Fruit fly (Drosophila melanogaster): ENCODE measurements around the gene pad.

DNA sequence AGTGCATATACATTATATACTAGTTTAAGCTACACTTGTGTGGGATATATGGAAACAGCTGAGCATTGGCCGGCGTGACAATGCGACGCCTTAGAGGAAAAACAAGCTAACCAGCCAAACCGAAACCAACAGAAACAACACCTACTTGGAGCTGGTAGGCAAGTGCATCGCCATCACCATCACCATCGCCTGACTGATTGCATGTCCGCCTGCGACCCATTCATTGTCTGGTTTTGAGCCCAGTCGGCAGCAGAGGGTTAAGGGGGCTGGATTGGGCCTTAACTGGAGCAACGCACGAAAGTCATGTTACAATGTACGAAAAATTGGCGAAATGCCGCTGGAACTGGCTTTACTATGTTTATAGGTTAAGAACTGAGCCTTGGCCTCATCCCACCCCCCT is 44.9 kb downstream of the pad start:
- TF ChIP-seq Xrp1 (GFP tag; IDR thresholded peaks at IDR 0.05): no peak
- no peak for TF ChIP-seq Xbp1 (GFP tag; optimal IDR thresholded peaks at IDR 0.05)
- TF ChIP-seq Lhr (GFP tag; optimal IDR thresholded peaks at IDR 0.05): no peak
